Worm (Caenorhabditis elegans) whole organism, L1 larva: Measurements from ENCODE around the gene cutl-1.
A peak's percentile ranks its signal among the peaks of the same experiment; 100 is the strongest.

Source experiments
- C04F5.9 ChIP-seq: sonication (generic microtip); optimal IDR thresholded peaks from 2 replicates; lab custom pipeline; 2016; ENCODE audit warnings: missing genetic modification characterization, missing compliant biosample characterization
- C16A3.4 ChIP-seq: fragments of 150-350 bp; optimal IDR thresholded peaks from 2 replicates; lab custom pipeline; 2014; ENCODE audit warnings: missing biosample characterization, missing genetic modification characterization
- C34B4.2 ChIP-seq: sonication (generic microtip); optimal IDR thresholded peaks from 2 replicates; lab custom pipeline; 2017; ENCODE audit warnings: mild to moderate bottlenecking, missing genetic modification characterization, missing compliant biosample characterization
- F16B12.6 ChIP-seq: fragments of 150-350 bp; optimal IDR thresholded peaks from 2 replicates; lab custom pipeline; 2014; ENCODE audit warnings: missing biosample characterization, missing genetic modification characterization
- Y116A8C.19 ChIP-seq: sonication (generic microtip); optimal IDR thresholded peaks from 2 replicates; lab custom pipeline; 2016; ENCODE audit warnings: missing compliant biosample characterization, missing genetic modification characterization, borderline replicate concordance
- aha-1 ChIP-seq: fragments of 150-350 bp; optimal IDR thresholded peaks from 2 replicates; lab custom pipeline; 2014; ENCODE audit warnings: missing biosample characterization, missing genetic modification characterization
- ama-1 ChIP-seq: fragments of 150-350 bp; optimal IDR thresholded peaks from 2 replicates; lab custom pipeline; 2014
- blmp-1 ChIP-seq: fragments of 150-350 bp; optimal IDR thresholded peaks from 2 replicates; lab custom pipeline; 2014; ENCODE audit warnings: missing biosample characterization, missing genetic modification characterization
- ceh-63 ChIP-seq: fragments of 200-800 bp; sonication (Bioruptor generic); optimal IDR thresholded peaks from 2 replicates; lab custom pipeline; 2018; ENCODE audit warnings: mild to moderate bottlenecking, missing genetic modification characterization, missing compliant biosample characterization
- ceh-82 ChIP-seq, 3 experiments: fragments of 150-350 bp in 1 of 3; sonication (generic microtip) in 2 of 3; optimal IDR thresholded peaks; 2 replicates each; lab custom pipeline; 2014 to 2017; ENCODE audit warnings: missing biosample characterization in 3 of 3, missing genetic modification characterization in 3 of 3
- ceh-88 ChIP-seq: fragments of 200-800 bp; sonication (Bioruptor generic); IDR thresholded peaks from 2 replicates; pipeline ENCODE4 v1.3.6; 2022; ENCODE audit warnings: missing genetic modification characterization, missing compliant biosample characterization
- ces-1 ChIP-seq: fragments of 150-350 bp; optimal IDR thresholded peaks from 2 replicates; lab custom pipeline; 2014; ENCODE audit warnings: missing biosample characterization, missing genetic modification reagents, missing genetic modification characterization
- dpl-1 ChIP-seq, 3 experiments: fragments of 150-350 bp in 2 of 3; sonication (generic microtip) in 1 of 3; optimal IDR thresholded peaks; 2 replicates each; lab custom pipeline; 2014 to 2017; ENCODE audit warnings: missing biosample characterization in 3 of 3, missing genetic modification characterization in 3 of 3, missing genetic modification reagents in 3 of 3
- dsc-1 ChIP-seq: sonication (generic microtip); optimal IDR thresholded peaks from 2 replicates; lab custom pipeline; 2016; ENCODE audit warnings: mild to moderate bottlenecking, missing genetic modification characterization, missing compliant biosample characterization
- egl-13 ChIP-seq: sonication (generic microtip); optimal IDR thresholded peaks from 2 replicates; lab custom pipeline; 2016; ENCODE audit warnings: missing genotype, missing genetic modification reagents, missing genetic modification characterization, missing compliant biosample characterization
- egl-27 ChIP-seq, 2 experiments: fragments of 150-350 bp in 1 of 2; sonication (generic microtip); optimal IDR thresholded peaks; 3 replicates each; lab custom pipeline; 2017 to 2018; ENCODE audit warnings: missing biosample characterization in 2 of 2, missing genetic modification characterization in 2 of 2, missing genetic modification reagents in 2 of 2
- ets-5 ChIP-seq: fragments of 200-800 bp; sonication (Bioruptor generic); IDR thresholded peaks from 2 replicates; pipeline ENCODE4 v1.3.6; 2022; ENCODE audit warnings: missing genetic modification characterization, missing compliant biosample characterization
- fkh-8 ChIP-seq: sonication (generic microtip); optimal IDR thresholded peaks from 2 replicates; lab custom pipeline; 2016; ENCODE audit warnings: mild to moderate bottlenecking, missing genetic modification characterization, missing compliant biosample characterization
- fos-1 ChIP-seq: fragments of 150-350 bp; optimal IDR thresholded peaks from 2 replicates; lab custom pipeline; 2014; ENCODE audit warnings: missing biosample characterization, missing genetic modification characterization
- grh-1 ChIP-seq: fragments of 200-800 bp; sonication (Bioruptor generic); IDR thresholded peaks from 2 replicates; pipeline ENCODE4 v1.3.6; 2022; ENCODE audit warnings: missing genetic modification reagents, missing genetic modification characterization, missing compliant biosample characterization
- hlh-17 ChIP-seq: fragments of 200-800 bp; sonication (Bioruptor generic); optimal IDR thresholded peaks from 2 replicates; lab custom pipeline; 2018; ENCODE audit warnings: missing genetic modification characterization, mild to moderate bottlenecking, missing compliant biosample characterization, moderate library complexity, borderline replicate concordance
- hlh-4 ChIP-seq: sonication (generic microtip); optimal IDR thresholded peaks from 2 replicates; lab custom pipeline; 2016; ENCODE audit warnings: mild to moderate bottlenecking, missing genetic modification characterization, missing compliant biosample characterization
- isw-1 ChIP-seq: fragments of 200-800 bp; sonication (Bioruptor generic); IDR thresholded peaks from 2 replicates; pipeline ENCODE4 v1.3.6; 2022; ENCODE audit warnings: missing genetic modification characterization, missing compliant biosample characterization
- lin-14 ChIP-seq: fragments of 200-800 bp; sonication (Bioruptor generic); optimal IDR thresholded peaks from 2 replicates; lab custom pipeline; 2018; ENCODE audit warnings: mild to moderate bottlenecking, missing genetic modification characterization, moderate library complexity, missing compliant biosample characterization
- lin-15B ChIP-seq: fragments of 150-350 bp; sonication (generic microtip); optimal IDR thresholded peaks from 3 replicates; lab custom pipeline; 2014; ENCODE audit warnings: missing biosample characterization, missing genetic modification characterization
- lin-35 ChIP-seq, 2 experiments: fragments of 150-350 bp; optimal IDR thresholded peaks; 2 replicates each; lab custom pipeline; 2014; ENCODE audit warnings: missing biosample characterization in 2 of 2, missing genetic modification characterization in 2 of 2, missing genetic modification reagents in 2 of 2
- mdl-1 ChIP-seq, 2 experiments: fragments of 150-350 bp; optimal IDR thresholded peaks; 2 replicates each; lab custom pipeline; 2014 to 2017; ENCODE audit warnings: missing biosample characterization in 2 of 2, missing genetic modification characterization in 2 of 2, inconsistent platforms in 1 of 2
- mep-1 ChIP-seq: fragments of 150-350 bp; optimal IDR thresholded peaks from 2 replicates; lab custom pipeline; 2014; ENCODE audit warnings: missing biosample characterization, missing genetic modification characterization
- nhr-11 ChIP-seq: fragments of 150-350 bp; optimal IDR thresholded peaks from 2 replicates; lab custom pipeline; 2014; ENCODE audit warnings: missing biosample characterization, missing genetic modification characterization
- nhr-12 ChIP-seq: sonication (generic microtip); optimal IDR thresholded peaks from 2 replicates; lab custom pipeline; 2017; ENCODE audit warnings: missing biosample characterization, missing genetic modification characterization
- nhr-19 ChIP-seq: fragments of 200-800 bp; sonication (Bioruptor generic); conservative IDR thresholded peaks from 2 replicates; pipeline ENCODE4 v1.3.6; 2022; ENCODE audit warnings: missing genetic modification characterization, missing compliant biosample characterization
- nhr-20 ChIP-seq: sonication (generic microtip); optimal IDR thresholded peaks from 2 replicates; lab custom pipeline; 2016; ENCODE audit warnings: mild to moderate bottlenecking, missing genetic modification characterization, missing compliant biosample characterization
- nhr-237 ChIP-seq: fragments of 150-350 bp; optimal IDR thresholded peaks from 2 replicates; lab custom pipeline; 2014; ENCODE audit warnings: missing biosample characterization, missing genetic modification characterization
- nhr-71 ChIP-seq: sonication (generic microtip); optimal IDR thresholded peaks from 2 replicates; lab custom pipeline; 2016; ENCODE audit warnings: mild to moderate bottlenecking, missing genetic modification characterization, moderate library complexity, missing compliant biosample characterization
- nhr-76 ChIP-seq: sonication (generic microtip); optimal IDR thresholded peaks from 2 replicates; lab custom pipeline; 2017; ENCODE audit warnings: missing biosample characterization, missing genetic modification characterization
- nhr-77 ChIP-seq: fragments of 150-350 bp; optimal IDR thresholded peaks from 2 replicates; lab custom pipeline; 2014; ENCODE audit warnings: missing biosample characterization, missing genetic modification characterization
- nhr-84 ChIP-seq: sonication (generic microtip); optimal IDR thresholded peaks from 2 replicates; lab custom pipeline; 2017; ENCODE audit warnings: missing biosample characterization, missing genetic modification characterization
- nhr-85 ChIP-seq: sonication (generic microtip); peaks from one replicate; lab custom pipeline; 2016; ENCODE audit warnings: missing genetic modification characterization, inconsistent platforms, missing compliant biosample characterization
- nhr-90 ChIP-seq: sonication (generic microtip); optimal IDR thresholded peaks from 2 replicates; lab custom pipeline; 2016; ENCODE audit warnings: mild to moderate bottlenecking, missing genetic modification characterization, missing compliant biosample characterization; ENCODE audit not compliant: poor library complexity
- pag-3 ChIP-seq: sonication (generic microtip); optimal IDR thresholded peaks from 2 replicates; lab custom pipeline; 2017; ENCODE audit warnings: missing genetic modification characterization, mild to moderate bottlenecking, missing compliant biosample characterization, antibody characterized with exemption, borderline replicate concordance; ENCODE audit not compliant: insufficient read depth
- snpc-4 ChIP-seq: fragments of 150-350 bp; optimal IDR thresholded peaks from 2 replicates; lab custom pipeline; 2014; ENCODE audit warnings: missing biosample characterization, missing genetic modification characterization
- snu-23 ChIP-seq: sonication (generic microtip); optimal IDR thresholded peaks from 2 replicates; lab custom pipeline; 2016; ENCODE audit warnings: missing genetic modification characterization, missing compliant biosample characterization
- sptf-1 ChIP-seq: fragments of 150-350 bp; optimal IDR thresholded peaks from 2 replicates; lab custom pipeline; 2014; ENCODE audit warnings: missing biosample characterization, missing genetic modification characterization
- sup-37 ChIP-seq: fragments of 200-800 bp; sonication (Bioruptor generic); optimal IDR thresholded peaks from 2 replicates; lab custom pipeline; 2018; ENCODE audit warnings: mild to moderate bottlenecking, missing genetic modification characterization, missing compliant biosample characterization
- tbx-2 ChIP-seq: sonication (generic microtip); optimal IDR thresholded peaks from 2 replicates; lab custom pipeline; 2016; ENCODE audit warnings: missing genetic modification characterization, missing compliant biosample characterization
- unc-130 ChIP-seq: fragments of 150-350 bp; optimal IDR thresholded peaks from 2 replicates; lab custom pipeline; 2017; ENCODE audit warnings: missing biosample characterization, missing genetic modification characterization, inconsistent platforms
- unc-30 ChIP-seq: sonication (generic microtip); optimal IDR thresholded peaks from 2 replicates; lab custom pipeline; 2017; ENCODE audit warnings: missing biosample characterization, missing genetic modification characterization
- unc-62 ChIP-seq: fragments of 150-350 bp; optimal IDR thresholded peaks from 2 replicates; lab custom pipeline; 2014; ENCODE audit warnings: missing biosample characterization, missing genetic modification reagents, missing genetic modification characterization
- unc-98 ChIP-seq: fragments of 200-800 bp; sonication (Bioruptor generic); IDR thresholded peaks from 2 replicates; pipeline ENCODE4 v1.3.6; 2022; ENCODE audit warnings: missing genetic modification characterization, missing compliant biosample characterization
- vab-15 ChIP-seq: sonication (generic microtip); optimal IDR thresholded peaks from 2 replicates; lab custom pipeline; 2017; ENCODE audit warnings: missing genotype, mild to moderate bottlenecking, missing genetic modification characterization, missing compliant biosample characterization

cutl-1 gene

DNA sequence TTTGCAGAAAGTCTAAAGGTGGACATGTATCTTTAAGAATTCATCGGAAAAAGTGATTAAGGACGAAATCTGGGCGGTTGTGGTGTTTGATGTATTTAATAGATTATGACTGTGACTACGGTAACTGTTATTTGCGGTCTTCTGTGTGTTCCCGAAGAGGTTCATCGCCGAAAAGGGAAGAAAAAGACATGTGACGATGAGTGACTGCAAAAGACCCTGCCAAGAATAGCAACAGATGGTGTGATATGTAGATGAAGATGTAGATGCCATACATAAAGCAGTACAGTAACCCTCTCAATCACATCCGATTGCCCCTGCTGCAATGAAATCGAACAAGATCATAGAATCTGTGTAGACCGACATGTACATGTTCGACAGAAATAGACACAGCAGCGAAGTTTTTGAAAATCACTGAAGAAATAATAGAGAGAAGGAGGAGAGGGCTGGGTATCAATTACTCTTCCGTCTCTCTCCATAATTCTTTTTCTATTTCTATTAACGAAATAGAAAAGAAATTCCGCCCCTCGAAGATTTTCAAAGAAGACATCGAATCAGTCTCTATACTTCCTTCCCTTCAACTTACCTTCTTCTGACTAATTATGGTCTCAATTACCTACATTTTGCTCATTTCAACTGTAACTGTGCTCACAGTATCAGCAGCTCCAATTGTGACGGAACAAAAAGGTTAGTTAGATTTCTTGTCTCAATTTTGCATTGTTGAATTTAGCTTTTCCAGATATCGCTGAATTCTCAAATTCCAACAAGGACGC lies 46.9 kb downstream of the cutl-1 start, which contains the start of gene F32H5.3 (continued):
- TF ChIP-seq lin-14 (peak; percentile 67), unc-130 (tag; lab: Kevin White, UChicago) (no peak), pag-3 (tag; lab: Kevin White, UChicago) (no peak), lin-35 (GFP tag; optimal IDR thresholded peaks at IDR 0.05; lab: Kevin White, UChicago) (peak in 1 of 2 experiments; percentile 36), fkh-8 (tag; lab: Kevin White, UChicago) (no peak), C04F5.9 (no peak), hlh-4 (tag; lab: Kevin White, UChicago) (no peak), lin-15B (tag; lab: Kevin White, UChicago) (no peak), unc-98 (GFP tag; lab: Robert Waterston, UW) (no peak), egl-13 (tag; lab: Kevin White, UChicago) (no peak), sptf-1 (tag; lab: Kevin White, UChicago) (no peak), nhr-76 (tag; lab: Kevin White, UChicago) (no peak), ets-5 (GFP tag; lab: Robert Waterston, UW) (no peak), mdl-1 (tag; optimal IDR thresholded peaks at IDR 0.05; lab: Kevin White, UChicago) (no peak), snpc-4 (no peak), ceh-88 (GFP tag; lab: Robert Waterston, UW) (no peak), nhr-11 (tag; lab: Kevin White, UChicago) (no peak), C16A3.4 (tag; lab: Kevin White, UChicago) (no peak), vab-15 (tag; lab: Kevin White, UChicago) (no peak), nhr-71 (tag; lab: Kevin White, UChicago) (peak; percentile 64), grh-1 (GFP tag; lab: Robert Waterston, UW) (peak; percentile 31; the same call in 1 of the 2 replicates), unc-62 (GFP tag; lab: Kevin White, UChicago) (no peak), mep-1 (no peak), tbx-2 (peak; percentile 22), C34B4.2 (no peak), isw-1 (GFP tag; lab: Robert Waterston, UW) (no peak), unc-30 (tag; lab: Kevin White, UChicago) (no peak), nhr-12 (tag; lab: Kevin White, UChicago) (no peak), nhr-237 (tag; lab: Kevin White, UChicago) (no peak), nhr-20 (tag; lab: Kevin White, UChicago) (peak; percentile 75), dpl-1 (GFP tag; optimal IDR thresholded peaks at IDR 0.05; lab: Kevin White, UChicago) (no peak), nhr-85 (tag; lab: Kevin White, UChicago) (peak; percentile 95)
- TF ChIP-seq, all 84 proteins: peak for 12

DNA sequence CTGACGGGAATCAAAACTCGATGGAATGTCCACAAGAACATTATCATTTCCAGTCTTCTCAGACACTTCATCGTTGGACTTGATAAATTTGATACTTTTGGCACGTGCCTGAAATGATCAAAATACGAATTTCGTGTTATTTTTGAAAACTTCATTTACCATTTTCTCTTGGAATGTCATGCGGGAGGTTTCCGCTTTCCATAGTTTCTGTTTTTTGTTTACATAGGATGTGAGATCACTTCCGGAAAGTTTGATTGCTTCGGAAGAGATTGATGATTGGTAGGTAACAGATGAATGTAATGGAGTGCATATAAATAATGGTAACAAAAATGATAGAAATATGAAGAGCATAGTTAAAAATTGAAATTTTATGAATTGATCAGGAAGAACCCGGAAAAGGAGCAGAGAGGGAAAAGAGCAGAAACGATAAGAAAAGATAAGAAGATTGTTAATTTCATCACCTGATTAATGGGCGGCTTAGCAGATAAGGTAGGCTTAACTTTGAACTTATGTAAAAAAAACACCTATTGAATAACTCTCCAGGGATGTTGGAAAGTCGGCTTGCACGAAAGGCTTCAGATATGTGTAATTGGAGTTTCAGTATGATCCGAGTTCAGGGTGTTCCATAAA lies 48.1 kb downstream of the cutl-1 start, which contains the start of gene F32H5.1:
Gene F32H5.1, minus strand, starts transcription at position 386 of the 630 bp plus-strand sequence.
- TF ChIP-seq nhr-19: no peak
- TF ChIP-seq egl-27 (tag; optimal IDR thresholded peaks at IDR 0.05; lab: Kevin White, UChicago): no peak
- TF ChIP-seq dsc-1 (tag; lab: Kevin White, UChicago): peak; percentile 6
- no peak for TF ChIP-seq nhr-90
- peak; percentile 35 for TF ChIP-seq nhr-20 (tag; lab: Kevin White, UChicago)
- TF ChIP-seq blmp-1 (tag; lab: Kevin White, UChicago): peak; percentile 26
- TF ChIP-seq nhr-77 (tag; lab: Kevin White, UChicago): no peak
- peak; percentile 65 for TF ChIP-seq nhr-85 (tag; lab: Kevin White, UChicago)
- no peak for TF ChIP-seq hlh-17 (GFP tag; lab: Kevin White, UChicago)
- TF ChIP-seq F16B12.6 (tag; lab: Kevin White, UChicago): no peak
- TF ChIP-seq lin-35 (GFP tag; optimal IDR thresholded peaks at IDR 0.05; lab: Kevin White, UChicago): peak in 1 of 2 experiments; percentile 30
- TF ChIP-seq ceh-63 (GFP tag; lab: Kevin White, UChicago): no peak
- TF ChIP-seq aha-1 (tag; lab: Kevin White, UChicago): no peak
- peak; percentile 64 for TF ChIP-seq nhr-71 (tag; lab: Kevin White, UChicago)
- TF ChIP-seq snu-23 (GFP tag; lab: Kevin White, UChicago): peak; percentile 15
- TF ChIP-seq unc-98 (GFP tag; lab: Robert Waterston, UW): no peak
- TF ChIP-seq Y116A8C.19 (tag; lab: Kevin White, UChicago): no peak
- TF ChIP-seq unc-62 (GFP tag; lab: Kevin White, UChicago): no peak
- no peak for TF ChIP-seq ces-1 (GFP tag; lab: Kevin White, UChicago)
- TF ChIP-seq nhr-84: no peak
- no peak for TF ChIP-seq fos-1
- TF ChIP-seq ceh-82 (tag; optimal IDR thresholded peaks at IDR 0.05; lab: Kevin White, UChicago): no peak
- no peak for TF ChIP-seq ama-1
- TF ChIP-seq grh-1 (GFP tag; lab: Robert Waterston, UW): no peak
- no peak for TF ChIP-seq sup-37
